Worm (Caenorhabditis elegans) whole organism, L4/young adult: Measurements from ENCODE around the gene R09E10.2.

Source experiments
- W03F9.2 ChIP-seq: fragments of 150-350 bp; optimal IDR thresholded peaks from 2 replicates; lab custom pipeline; 2014; ENCODE audit warnings: missing biosample characterization, missing genetic modification characterization
- dao-5 ChIP-seq: sonication (generic microtip); optimal IDR thresholded peaks from 2 replicates; lab custom pipeline; 2016; ENCODE audit warnings: missing genotype, missing genetic modification characterization, moderate library complexity, missing compliant biosample characterization
- him-1 ChIP-seq: sonication (generic microtip); optimal IDR thresholded peaks from 2 replicates; lab custom pipeline; 2016; ENCODE audit warnings: missing genotype, missing genetic modification reagents, missing genetic modification characterization, missing compliant biosample characterization

ce11 chrIV:10366018-10366417 is 47.9 kb upstream of the R09E10.2 start, which contains the start of gene sir-2.1:
- TF ChIP-seq W03F9.2 (tag; lab: Kevin White, UChicago), result no peak
- no peak for TF ChIP-seq dao-5 (tag; lab: Kevin White, UChicago)
- TF ChIP-seq him-1 (tag; lab: Kevin White, UChicago), result no peak
